Worm (Caenorhabditis elegans): ENCODE data around the gene abt-1.

- TF ChIP-seq pqm-1 (tag; optimal IDR thresholded peaks at IDR 0.05), result no peak
- no peak for TF ChIP-seq zag-1 (tag; optimal IDR thresholded peaks at IDR 0.05)
- TF ChIP-seq nhr-28 (tag; optimal IDR thresholded peaks at IDR 0.05), result no peak
- TF ChIP-seq tbx-2 (tag; optimal IDR thresholded peaks at IDR 0.05), result no peak
- TF ChIP-seq nhr-76 (tag; optimal IDR thresholded peaks at IDR 0.05), result no peak
- no peak for TF ChIP-seq nhr-19 (GFP tag; conservative IDR thresholded peaks at IDR 0.05)
- TF ChIP-seq nhr-237 (tag; optimal IDR thresholded peaks at IDR 0.05), result no peak
- TF ChIP-seq mdl-1 (tag; optimal IDR thresholded peaks at IDR 0.05), result no peak
- TF ChIP-seq unc-86 (tag; optimal IDR thresholded peaks at IDR 0.05), result no peak
Measured at ce11 chrIV:10215393-10215792, 682 bp upstream of the abt-1 start.
